Worm (Caenorhabditis elegans) whole organism, late embryonic: ENCODE measurements around the gene ndua-5.

Source experiments
- C08G9.2 ChIP-seq: sonication (generic microtip); optimal IDR thresholded peaks from 2 replicates; lab custom pipeline; 2016; ENCODE audit warnings: mild to moderate bottlenecking, missing genetic modification characterization, moderate library complexity, missing compliant biosample characterization
- K02D7.2 ChIP-seq: sonication (generic microtip); optimal IDR thresholded peaks from 2 replicates; lab custom pipeline; 2017; ENCODE audit warnings: mild to moderate bottlenecking, missing genetic modification characterization, missing compliant biosample characterization
- T23F11.4 ChIP-seq: fragments of 200-800 bp; sonication (Bioruptor generic); optimal IDR thresholded peaks from 2 replicates; lab custom pipeline; 2018; ENCODE audit warnings: mild to moderate bottlenecking, missing genetic modification characterization, missing compliant biosample characterization
- Y22D7AL.16 ChIP-seq: sonication (generic microtip); optimal IDR thresholded peaks from 2 replicates; lab custom pipeline; 2016; ENCODE audit warnings: missing genetic modification characterization, missing compliant biosample characterization
- ahr-1 ChIP-seq: sonication (generic microtip); optimal IDR thresholded peaks from 2 replicates; lab custom pipeline; 2016; ENCODE audit warnings: missing genetic modification characterization, missing compliant biosample characterization
- ceh-18 ChIP-seq: sonication (generic microtip); optimal IDR thresholded peaks from 2 replicates; lab custom pipeline; 2016; ENCODE audit warnings: missing genetic modification characterization, missing compliant biosample characterization
- ceh-22 ChIP-seq: sonication (generic microtip); optimal IDR thresholded peaks from 2 replicates; lab custom pipeline; 2017; ENCODE audit warnings: missing biosample characterization, missing genetic modification characterization
- ceh-31 ChIP-seq: sonication (generic microtip); optimal IDR thresholded peaks from 2 replicates; lab custom pipeline; 2016; ENCODE audit warnings: missing genetic modification characterization, missing compliant biosample characterization
- ceh-45 ChIP-seq: fragments of 200-800 bp; sonication (Bioruptor generic); IDR thresholded peaks from 2 replicates; pipeline ENCODE4 v1.3.6; 2022; ENCODE audit warnings: missing genetic modification reagents, missing genetic modification characterization, missing compliant biosample characterization
- ceh-48 ChIP-seq: sonication (generic microtip); optimal IDR thresholded peaks from 2 replicates; lab custom pipeline; 2016; ENCODE audit warnings: missing genetic modification characterization, inconsistent platforms, missing compliant biosample characterization
- ceh-6 ChIP-seq: fragments of 200-800 bp; sonication (Bioruptor generic); optimal IDR thresholded peaks from 2 replicates; lab custom pipeline; 2018; ENCODE audit warnings: mild to moderate bottlenecking, missing genetic modification characterization, missing compliant biosample characterization
- ceh-9 ChIP-seq: sonication (generic microtip); optimal IDR thresholded peaks from 2 replicates; lab custom pipeline; 2016; ENCODE audit warnings: mild to moderate bottlenecking, missing genetic modification characterization, inconsistent platforms, missing compliant biosample characterization
- dve-1 ChIP-seq: sonication (generic microtip); optimal IDR thresholded peaks from 2 replicates; lab custom pipeline; 2017; ENCODE audit warnings: antibody characterized with exemption, mild to moderate bottlenecking, missing genetic modification characterization, missing compliant biosample characterization
- ets-4 ChIP-seq: sonication (generic microtip); optimal IDR thresholded peaks from 2 replicates; lab custom pipeline; 2016; ENCODE audit warnings: missing genetic modification characterization, missing compliant biosample characterization
- eyg-1 ChIP-seq: sonication (generic microtip); optimal IDR thresholded peaks from 2 replicates; lab custom pipeline; 2016; ENCODE audit warnings: missing genotype, missing genetic modification characterization, missing compliant biosample characterization
- fax-1 ChIP-seq: sonication (generic microtip); optimal IDR thresholded peaks from 2 replicates; lab custom pipeline; 2016; ENCODE audit warnings: missing genotype, missing genetic modification characterization, missing compliant biosample characterization
- fkh-6 ChIP-seq: sonication (generic microtip); optimal IDR thresholded peaks from 2 replicates; lab custom pipeline; 2016; ENCODE audit warnings: missing genetic modification characterization, missing compliant biosample characterization
- hlh-30 ChIP-seq: sonication (generic microtip); optimal IDR thresholded peaks from 2 replicates; lab custom pipeline; 2017; ENCODE audit warnings: antibody characterized with exemption, missing genetic modification characterization, missing compliant biosample characterization; ENCODE audit not compliant: insufficient read depth
- hlh-6 ChIP-seq: sonication (generic microtip); optimal IDR thresholded peaks from 2 replicates; lab custom pipeline; 2016; ENCODE audit warnings: missing genotype, missing genetic modification characterization, missing compliant biosample characterization
- lim-6 ChIP-seq: sonication (generic microtip); optimal IDR thresholded peaks from 2 replicates; lab custom pipeline; 2016; ENCODE audit warnings: missing genetic modification characterization, missing compliant biosample characterization
- madf-2 ChIP-seq: sonication (generic microtip); optimal IDR thresholded peaks from 2 replicates; lab custom pipeline; 2017; ENCODE audit warnings: missing genetic modification characterization, missing compliant biosample characterization
- mec-3 ChIP-seq: sonication (generic microtip); optimal IDR thresholded peaks from 2 replicates; lab custom pipeline; 2016; ENCODE audit warnings: borderline replicate concordance, missing genetic modification characterization, missing compliant biosample characterization
- nhr-11 ChIP-seq: fragments of 150-350 bp; optimal IDR thresholded peaks from 2 replicates; lab custom pipeline; 2014; ENCODE audit warnings: missing biosample characterization, missing genetic modification characterization
- odd-2 ChIP-seq: sonication (generic microtip); optimal IDR thresholded peaks from 2 replicates; lab custom pipeline; 2017; ENCODE audit warnings: antibody characterized with exemption, mild to moderate bottlenecking, missing genetic modification characterization, missing compliant biosample characterization
- pag-3 ChIP-seq: sonication (generic microtip); optimal IDR thresholded peaks from 2 replicates; lab custom pipeline; 2016; ENCODE audit warnings: missing compliant biosample characterization, missing genetic modification characterization, borderline replicate concordance
- pros-1 ChIP-seq: fragments of 150-350 bp; optimal IDR thresholded peaks from 2 replicates; lab custom pipeline; 2014; ENCODE audit warnings: missing biosample characterization, missing genetic modification reagents, missing genetic modification characterization
- ref-2 ChIP-seq: sonication (generic microtip); optimal IDR thresholded peaks from 2 replicates; lab custom pipeline; 2016; ENCODE audit warnings: missing genetic modification characterization, missing compliant biosample characterization
- rnt-1 ChIP-seq: sonication (generic microtip); optimal IDR thresholded peaks from 2 replicates; lab custom pipeline; 2016; ENCODE audit warnings: missing genetic modification characterization, missing compliant biosample characterization
- sox-2 ChIP-seq: fragments of 200-800 bp; sonication (Bioruptor generic); IDR thresholded peaks from 2 replicates; pipeline ENCODE4 v1.3.6; 2022; ENCODE audit warnings: missing genetic modification reagents, missing genetic modification characterization, missing compliant biosample characterization
- ttx-3 ChIP-seq: sonication (generic microtip); optimal IDR thresholded peaks from 2 replicates; lab custom pipeline; 2016; ENCODE audit warnings: missing genetic modification reagents, missing genetic modification characterization, missing compliant biosample characterization
- unc-55 ChIP-seq: sonication (generic microtip); optimal IDR thresholded peaks from 2 replicates; lab custom pipeline; 2017; ENCODE audit warnings: missing biosample characterization, missing genetic modification reagents, missing genetic modification characterization
- zip-5 ChIP-seq: sonication (generic microtip); optimal IDR thresholded peaks from 2 replicates; lab custom pipeline; 2016; ENCODE audit warnings: missing genetic modification characterization, missing compliant biosample characterization

Gene ndua-5

ce11 chrIV:9534342-9534741 lies 9.6 kb upstream of the ndua-5 start:
- TF ChIP-seq ceh-18 (tag; lab: Kevin White, UChicago): no peak
- TF ChIP-seq dve-1: no peak
- TF ChIP-seq fax-1 (tag; lab: Kevin White, UChicago): no peak
- no peak for TF ChIP-seq T23F11.4 (GFP tag; lab: Kevin White, UChicago)
- TF ChIP-seq hlh-30 (tag; lab: Kevin White, UChicago): peak; percentile 78
- TF ChIP-seq ceh-31 (tag; lab: Kevin White, UChicago): no peak

ce11 chrIV:9533071-9533470 lies 8.4 kb upstream of the ndua-5 start, which contains the start of gene F56H11.2:
Gene F56H11.2, minus strand, starts transcription at chrIV:9533171.
- no peak for TF ChIP-seq nhr-11 (tag; lab: Kevin White, UChicago)
- TF ChIP-seq ets-4 (tag; lab: Kevin White, UChicago): no peak
- no peak for TF ChIP-seq dve-1
- TF ChIP-seq fax-1 (tag; lab: Kevin White, UChicago): no peak
- TF ChIP-seq pros-1 (tag; lab: Kevin White, UChicago): no peak
- TF ChIP-seq C08G9.2 (tag; lab: Kevin White, UChicago): no peak
- no peak for TF ChIP-seq lim-6 (tag; lab: Kevin White, UChicago)
- no peak for TF ChIP-seq ttx-3

- no peak for TF ChIP-seq ref-2 (tag; lab: Kevin White, UChicago)
- no peak for TF ChIP-seq sox-2 (GFP tag; lab: Robert Waterston, UW)
- no peak for TF ChIP-seq ets-4 (tag; lab: Kevin White, UChicago)
- TF ChIP-seq zip-5 (tag; lab: Kevin White, UChicago): no peak
- no peak for TF ChIP-seq ceh-9
- TF ChIP-seq hlh-6 (tag; lab: Kevin White, UChicago): no peak
- no peak for TF ChIP-seq T23F11.4 (GFP tag; lab: Kevin White, UChicago)
- TF ChIP-seq ttx-3: no peak
- TF ChIP-seq ceh-45 (GFP tag; lab: Robert Waterston, UW): no peak
- TF ChIP-seq madf-2 (tag; lab: Kevin White, UChicago): no peak
- TF ChIP-seq rnt-1 (tag; lab: Kevin White, UChicago): no peak
- TF ChIP-seq ahr-1: no peak
Observed at ce11 chrIV:9530768-9531167, 6.1 kb upstream of the ndua-5 start.

- no peak for TF ChIP-seq ceh-22
- no peak for TF ChIP-seq fkh-6 (tag; lab: Kevin White, UChicago)
- no peak for TF ChIP-seq ceh-48 (tag; lab: Kevin White, UChicago)
Observed at ce11 chrIV:9529647-9530046, 4.9 kb upstream of the ndua-5 start, which contains the start of gene elo-7. Gene elo-7, plus strand, starts transcription at chrIV:9529947.

- no peak for TF ChIP-seq K02D7.2 (tag; lab: Kevin White, UChicago)
- TF ChIP-seq eyg-1 (tag; lab: Kevin White, UChicago): no peak
- TF ChIP-seq ceh-6 (GFP tag; lab: Kevin White, UChicago): no peak
- TF ChIP-seq odd-2 (tag; lab: Kevin White, UChicago): no peak
- TF ChIP-seq pag-3 (tag; lab: Kevin White, UChicago): no peak
- no peak for TF ChIP-seq Y22D7AL.16 (tag; lab: Kevin White, UChicago)
- no peak for TF ChIP-seq dve-1
- no peak for TF ChIP-seq unc-55 (GFP tag; lab: Kevin White, UChicago)
- no peak for TF ChIP-seq mec-3 (tag; lab: Kevin White, UChicago)
- no peak for TF ChIP-seq ets-4 (tag; lab: Kevin White, UChicago)
Observed at ce11 chrIV:9527002-9527401, 2.3 kb upstream of the ndua-5 start.
